Worm (Caenorhabditis elegans) whole organism, L3 larva: ENCODE data around the gene sre-5.

ENCODE experiments used
- ceh-28 ChIP-seq: fragments of 150-350 bp; optimal IDR thresholded peaks from 2 replicates; lab custom pipeline; 2014; ENCODE audit warnings: missing biosample characterization, missing genetic modification reagents, missing genetic modification characterization
- ceh-82 ChIP-seq: fragments of 150-350 bp; optimal IDR thresholded peaks from 2 replicates; lab custom pipeline; 2014; ENCODE audit warnings: missing biosample characterization, missing genetic modification characterization
- ceh-9 ChIP-seq: sonication (generic microtip); optimal IDR thresholded peaks from 2 replicates; lab custom pipeline; 2018; ENCODE audit warnings: missing biosample characterization, missing genetic modification characterization
- fos-1 ChIP-seq: fragments of 150-350 bp; optimal IDR thresholded peaks from 2 replicates; lab custom pipeline; 2014; ENCODE audit warnings: missing biosample characterization, missing genetic modification characterization
- jun-1 ChIP-seq: fragments of 150-350 bp; optimal IDR thresholded peaks from 2 replicates; lab custom pipeline; 2014; ENCODE audit warnings: missing biosample characterization, missing genetic modification reagents, missing genetic modification characterization
- nfya-1 ChIP-seq: sonication (generic microtip); optimal IDR thresholded peaks from 2 replicates; lab custom pipeline; 2017; ENCODE audit warnings: missing genetic modification characterization, mild to moderate bottlenecking, missing compliant biosample characterization, antibody characterized with exemption, moderate library complexity; ENCODE audit not compliant: insufficient read depth
- nhr-25 ChIP-seq: sonication (generic microtip); optimal IDR thresholded peaks from 2 replicates; lab custom pipeline; 2017; ENCODE audit warnings: missing biosample characterization, missing genetic modification characterization
- nhr-43 ChIP-seq: sonication (generic microtip); optimal IDR thresholded peaks from 2 replicates; lab custom pipeline; 2016; ENCODE audit warnings: mild to moderate bottlenecking, missing genetic modification characterization, missing compliant biosample characterization; ENCODE audit not compliant: poor library complexity, severe bottlenecking
- nhr-76 ChIP-seq: fragments of 150-350 bp; sonication (generic microtip); optimal IDR thresholded peaks from 5 replicates; lab custom pipeline; 2014; ENCODE audit warnings: missing biosample characterization, missing genetic modification characterization
- zag-1 ChIP-seq: fragments of 150-350 bp; optimal IDR thresholded peaks from 2 replicates; lab custom pipeline; 2014; ENCODE audit warnings: missing biosample characterization, missing genetic modification characterization
- ztf-4 ChIP-seq: fragments of 150-350 bp; optimal IDR thresholded peaks from 2 replicates; lab custom pipeline; 2014; ENCODE audit warnings: missing biosample characterization, missing genetic modification characterization

ce11 chrIV:3517582-3517981 is 47.4 kb upstream of the sre-5 start:
- no peak for TF ChIP-seq nhr-43 (tag; lab: Kevin White, UChicago)
- no peak for TF ChIP-seq fos-1
- no peak for TF ChIP-seq jun-1 (tag; lab: Kevin White, UChicago)
- TF ChIP-seq nfya-1 (tag; lab: Kevin White, UChicago): no peak
- no peak for TF ChIP-seq zag-1 (tag; lab: Kevin White, UChicago)
- no peak for TF ChIP-seq nhr-25 (tag; lab: Kevin White, UChicago)
- no peak for TF ChIP-seq ceh-82 (tag; lab: Kevin White, UChicago)
- no peak for TF ChIP-seq ceh-28 (tag; lab: Kevin White, UChicago)
- TF ChIP-seq ceh-9: no peak
- no peak for TF ChIP-seq ztf-4
- no peak for TF ChIP-seq nhr-76 (tag; lab: Kevin White, UChicago)
